Worm (Caenorhabditis elegans) whole organism, early embryonic: Measurements from ENCODE around the gene smc-5.

Experiments used
- B0310.2 ChIP-seq: sonication (generic microtip); optimal IDR thresholded peaks from 2 replicates; lab custom pipeline; 2016; ENCODE audit warnings: mild to moderate bottlenecking, missing genetic modification characterization, missing compliant biosample characterization
- F13C5.2 ChIP-seq: sonication (generic microtip); optimal IDR thresholded peaks from 2 replicates; lab custom pipeline; 2017; ENCODE audit warnings: mild to moderate bottlenecking, missing genetic modification characterization, inconsistent platforms, missing compliant biosample characterization
- aly-1 ChIP-seq: sonication (generic microtip); optimal IDR thresholded peaks from 2 replicates; lab custom pipeline; 2016; ENCODE audit warnings: missing genetic modification characterization, missing compliant biosample characterization
- ama-1 ChIP-seq: fragments of 150-350 bp; optimal IDR thresholded peaks from 2 replicates; lab custom pipeline; 2014
- ceh-13 ChIP-seq: fragments of 200-800 bp; sonication (Bioruptor generic); optimal IDR thresholded peaks from 2 replicates; lab custom pipeline; 2018; ENCODE audit warnings: mild to moderate bottlenecking, missing genetic modification characterization, missing compliant biosample characterization
- ceh-36 ChIP-seq: sonication (generic microtip); optimal IDR thresholded peaks from 2 replicates; lab custom pipeline; 2016; ENCODE audit warnings: missing genetic modification characterization, inconsistent platforms, missing compliant biosample characterization
- ets-7 ChIP-seq: sonication (generic microtip); optimal IDR thresholded peaks from 2 replicates; lab custom pipeline; 2016; ENCODE audit warnings: missing genotype, missing genetic modification characterization, missing compliant biosample characterization
- flt-1 ChIP-seq: fragments of 200-800 bp; sonication (Bioruptor generic); IDR thresholded peaks from 2 replicates; pipeline ENCODE4 v1.3.6; 2022; ENCODE audit warnings: missing genetic modification characterization, missing compliant biosample characterization
- hmbx-1 ChIP-seq: sonication (generic microtip); optimal IDR thresholded peaks from 2 replicates; lab custom pipeline; 2016; ENCODE audit warnings: mild to moderate bottlenecking, missing genetic modification characterization, missing compliant biosample characterization
- hmg-4 ChIP-seq: fragments of 200-800 bp; sonication (Bioruptor generic); optimal IDR thresholded peaks from 2 replicates; lab custom pipeline; 2018; ENCODE audit warnings: mild to moderate bottlenecking, missing genetic modification characterization, missing compliant biosample characterization
- hnd-1 ChIP-seq: sonication (generic microtip); optimal IDR thresholded peaks from 2 replicates; lab custom pipeline; 2016; ENCODE audit warnings: missing genetic modification characterization, missing compliant biosample characterization
- pes-1 ChIP-seq: fragments of 200-800 bp; sonication (Bioruptor generic); IDR thresholded peaks from 2 replicates; pipeline ENCODE4 v1.3.6; 2022; ENCODE audit warnings: missing genetic modification reagents, missing genetic modification characterization, missing compliant biosample characterization
- scrt-1 ChIP-seq: fragments of 200-800 bp; sonication (Bioruptor generic); IDR thresholded peaks from 2 replicates; pipeline ENCODE4 v1.3.6; 2022; ENCODE audit warnings: missing genetic modification characterization, missing compliant biosample characterization
- sea-1 ChIP-seq: fragments of 200-800 bp; sonication (Bioruptor generic); conservative IDR thresholded peaks from 2 replicates; pipeline ENCODE4 v1.3.6; 2022; ENCODE audit warnings: missing genetic modification characterization, missing compliant biosample characterization
- tbx-11 ChIP-seq: fragments of 200-800 bp; sonication (Bioruptor generic); IDR thresholded peaks from 2 replicates; pipeline ENCODE4 v1.3.6; 2022; ENCODE audit warnings: missing genetic modification characterization, missing compliant biosample characterization
- tbx-37 ChIP-seq: fragments of 200-800 bp; sonication (Bioruptor generic); conservative IDR thresholded peaks from 2 replicates; pipeline ENCODE4 v1.3.6; 2022; ENCODE audit warnings: missing genetic modification reagents, missing genetic modification characterization, missing compliant biosample characterization
- tra-4 ChIP-seq: sonication (generic microtip); optimal IDR thresholded peaks from 2 replicates; lab custom pipeline; 2017; ENCODE audit warnings: missing genetic modification characterization, missing compliant biosample characterization

The smc-5 gene

DNA sequence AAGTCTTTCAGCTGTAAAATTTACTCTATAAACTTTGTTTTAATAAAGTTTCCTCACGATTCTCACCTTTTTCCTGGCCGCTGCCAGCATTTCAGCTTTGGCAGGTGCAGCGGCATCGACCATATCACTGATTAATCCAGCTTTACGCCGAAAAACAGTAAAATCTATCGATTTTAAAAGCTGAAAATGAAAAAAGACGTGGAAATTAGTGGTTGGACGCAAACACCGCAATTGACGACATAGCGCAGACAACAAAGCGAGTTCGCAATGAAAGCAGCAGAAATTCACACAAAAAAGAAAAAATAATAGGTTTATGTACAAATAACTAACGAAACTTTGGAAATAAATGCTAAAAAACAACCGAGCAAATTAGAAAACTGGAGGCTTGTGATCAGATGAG, 22.0 kb upstream of the smc-5 start, which contains the start of gene golg-2:
Gene golg-2, minus strand, starts transcription at position 180 of the 400 bp plus-strand sequence.
- TF ChIP-seq tbx-11 (GFP tag; lab: Robert Waterston, UW), result no peak
- no peak for TF ChIP-seq pes-1 (GFP tag; lab: Robert Waterston, UW)
- TF ChIP-seq B0310.2 (tag; lab: Kevin White, UChicago), result no peak
- no peak for TF ChIP-seq flt-1
- no peak for TF ChIP-seq hnd-1 (tag; lab: Kevin White, UChicago)
- TF ChIP-seq hmbx-1 (tag; lab: Kevin White, UChicago), result no peak
- no peak for TF ChIP-seq ceh-13 (GFP tag; lab: Kevin White, UChicago)
- TF ChIP-seq scrt-1 (GFP tag; lab: Robert Waterston, UW), result no peak
- no peak for TF ChIP-seq F13C5.2 (tag; lab: Kevin White, UChicago)
- TF ChIP-seq aly-1 (tag; lab: Kevin White, UChicago), result no peak
- no peak for TF ChIP-seq ets-7 (tag; lab: Kevin White, UChicago)
- no peak for TF ChIP-seq ceh-36
- no peak for TF ChIP-seq tra-4 (tag; lab: Kevin White, UChicago)
- no peak for TF ChIP-seq hmg-4 (GFP tag; lab: Kevin White, UChicago)
- TF ChIP-seq ama-1 (lab: Kevin White, UChicago), result no peak
- no peak for TF ChIP-seq tbx-37 (GFP tag; lab: Robert Waterston, UW)
- TF ChIP-seq sea-1 (GFP tag; lab: Robert Waterston, UW), result no peak

DNA sequence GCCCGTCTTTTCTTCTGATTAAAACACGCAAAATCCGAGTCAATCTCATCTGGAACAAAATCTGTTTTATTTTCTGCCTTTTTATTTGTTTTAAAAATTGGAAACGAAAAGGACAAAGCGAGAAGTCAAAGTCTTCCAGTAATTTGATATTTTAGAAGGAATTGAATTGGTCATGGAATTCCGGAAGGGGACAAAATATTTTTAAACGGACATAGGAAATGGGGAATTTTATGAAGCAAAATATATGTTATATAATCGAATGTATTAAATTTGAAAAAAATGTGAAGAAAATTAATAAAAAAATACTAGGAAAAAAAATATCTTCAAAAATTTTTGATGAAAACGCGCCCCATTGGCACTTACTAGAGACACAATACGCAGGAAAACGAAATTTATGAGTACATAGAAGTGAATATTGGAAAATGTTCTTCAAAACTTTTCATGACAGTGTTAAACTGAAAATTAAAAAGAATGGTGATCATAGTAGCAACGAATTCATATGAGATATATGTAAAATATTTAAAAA, 21.2 kb upstream of the smc-5 start, which contains the start of gene F33G12.7:
Gene F33G12.7, minus strand, starts transcription at position 51 of the 526 bp plus-strand sequence.
- TF ChIP-seq hmg-4 (GFP tag; lab: Kevin White, UChicago) (no peak), ets-7 (tag; lab: Kevin White, UChicago) (no peak), hnd-1 (tag; lab: Kevin White, UChicago) (no peak), scrt-1 (GFP tag; lab: Robert Waterston, UW) (no peak), tbx-37 (GFP tag; lab: Robert Waterston, UW) (no peak), tbx-11 (GFP tag; lab: Robert Waterston, UW) (no peak), F13C5.2 (tag; lab: Kevin White, UChicago) (no peak), flt-1 (no peak), tra-4 (tag; lab: Kevin White, UChicago) (no peak), B0310.2 (tag; lab: Kevin White, UChicago) (no peak), sea-1 (GFP tag; lab: Robert Waterston, UW) (no peak)

DNA sequence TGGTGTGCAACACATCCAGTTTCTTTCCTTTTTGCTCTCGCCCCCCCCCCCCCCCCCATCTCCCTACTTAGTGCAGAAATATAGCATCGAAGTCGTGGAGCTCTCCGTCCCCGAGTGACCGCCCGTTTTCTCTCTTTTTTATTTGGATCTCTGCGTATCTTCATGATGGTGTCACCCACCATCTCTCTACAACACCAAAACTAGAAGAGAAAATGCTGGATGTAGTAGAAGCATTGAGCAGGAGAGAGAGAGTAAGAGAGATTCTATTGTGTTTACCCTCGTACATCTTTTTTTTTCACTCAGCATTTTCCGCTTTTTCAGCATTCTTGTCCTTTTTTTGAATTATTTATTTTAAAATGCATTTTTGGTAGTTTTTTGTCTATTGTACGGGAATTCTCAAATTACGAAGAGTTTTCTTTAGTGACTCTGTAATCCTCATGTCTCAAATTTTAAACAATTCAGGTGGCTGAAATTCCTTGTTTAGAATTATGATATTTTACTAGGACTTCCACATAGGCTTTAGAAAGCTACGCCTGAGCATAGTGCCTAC, 19.5 kb upstream of the smc-5 start:
- TF ChIP-seq B0310.2 (tag; lab: Kevin White, UChicago) (no peak), sea-1 (GFP tag; lab: Robert Waterston, UW) (no peak), tbx-37 (GFP tag; lab: Robert Waterston, UW) (no peak), tbx-11 (GFP tag; lab: Robert Waterston, UW) (no peak), tra-4 (tag; lab: Kevin White, UChicago) (no peak), flt-1 (no peak)

DNA sequence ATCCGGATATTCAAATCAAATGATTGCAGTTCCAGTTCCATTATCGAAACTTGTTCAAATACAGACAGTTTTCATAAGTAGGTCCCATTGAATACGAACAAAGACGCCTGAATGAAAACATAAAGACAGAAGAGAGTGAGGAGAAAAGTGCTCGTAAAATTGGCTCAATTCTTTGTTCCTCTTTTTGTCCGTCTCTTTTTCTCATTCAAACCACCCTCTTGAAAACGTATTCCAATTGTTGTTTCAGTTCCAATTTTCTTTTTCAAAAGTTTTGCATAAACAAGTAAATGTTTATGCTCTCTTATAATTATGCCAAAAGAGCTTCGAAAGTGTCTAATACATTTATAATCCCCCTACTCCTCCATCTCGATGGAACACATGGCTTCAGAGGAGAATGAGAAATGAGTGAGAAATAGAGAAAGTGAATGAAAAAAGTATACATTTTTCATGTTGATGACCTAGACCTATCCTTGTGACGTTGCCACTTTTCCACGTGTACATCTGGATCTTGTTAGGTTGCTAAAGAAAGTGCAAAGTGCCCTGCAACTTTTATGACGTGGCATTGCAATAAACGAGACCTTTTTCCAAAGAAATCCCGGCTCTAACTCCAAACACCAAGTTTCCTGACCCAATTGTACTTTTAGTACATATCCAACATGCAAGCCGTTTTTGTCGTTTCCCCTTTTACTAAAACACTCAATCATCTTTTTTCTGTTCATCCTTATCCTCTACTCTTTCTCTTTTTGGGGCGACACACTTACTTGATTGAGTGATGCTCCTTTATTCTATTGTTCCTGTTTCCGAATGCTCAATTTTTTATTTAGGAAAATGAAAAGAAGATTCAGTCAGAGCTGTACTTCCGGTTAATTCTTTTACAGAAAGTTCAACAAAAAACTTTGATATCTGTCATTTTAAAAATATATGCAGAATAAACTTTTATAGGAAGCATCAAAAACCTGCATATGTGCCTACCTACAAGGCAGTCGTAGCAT, 15.4 kb upstream of the smc-5 start:
- no peak for TF ChIP-seq sea-1 (GFP tag; lab: Robert Waterston, UW)
- TF ChIP-seq pes-1 (GFP tag; lab: Robert Waterston, UW), result no peak
- TF ChIP-seq hnd-1 (tag; lab: Kevin White, UChicago), result no peak
- TF ChIP-seq tbx-37 (GFP tag; lab: Robert Waterston, UW), result no peak
- TF ChIP-seq hmg-4 (GFP tag; lab: Kevin White, UChicago), result no peak

DNA sequence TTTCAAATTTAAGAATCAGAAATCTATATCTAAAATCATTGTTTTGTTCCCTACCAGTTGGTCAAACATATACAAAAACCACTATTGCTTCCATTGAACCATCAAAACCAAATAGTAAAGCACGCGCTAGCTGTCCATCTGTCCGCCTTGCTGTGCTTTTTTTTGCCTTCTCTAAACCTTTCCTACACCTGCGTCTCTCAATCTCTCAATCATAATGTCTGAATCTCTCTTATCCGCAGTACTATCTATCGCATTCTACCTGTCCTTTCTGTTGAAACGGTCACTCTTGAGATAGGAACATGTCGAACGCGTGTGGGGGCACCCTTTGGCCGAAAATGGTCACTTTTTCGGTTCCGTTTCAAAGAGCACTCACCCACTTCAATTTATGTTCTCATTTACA, 14.6 kb upstream of the smc-5 start:
- no peak for TF ChIP-seq aly-1 (tag; lab: Kevin White, UChicago)
- TF ChIP-seq sea-1 (GFP tag; lab: Robert Waterston, UW), result no peak
- TF ChIP-seq hnd-1 (tag; lab: Kevin White, UChicago), result no peak
- no peak for TF ChIP-seq tbx-11 (GFP tag; lab: Robert Waterston, UW)

DNA sequence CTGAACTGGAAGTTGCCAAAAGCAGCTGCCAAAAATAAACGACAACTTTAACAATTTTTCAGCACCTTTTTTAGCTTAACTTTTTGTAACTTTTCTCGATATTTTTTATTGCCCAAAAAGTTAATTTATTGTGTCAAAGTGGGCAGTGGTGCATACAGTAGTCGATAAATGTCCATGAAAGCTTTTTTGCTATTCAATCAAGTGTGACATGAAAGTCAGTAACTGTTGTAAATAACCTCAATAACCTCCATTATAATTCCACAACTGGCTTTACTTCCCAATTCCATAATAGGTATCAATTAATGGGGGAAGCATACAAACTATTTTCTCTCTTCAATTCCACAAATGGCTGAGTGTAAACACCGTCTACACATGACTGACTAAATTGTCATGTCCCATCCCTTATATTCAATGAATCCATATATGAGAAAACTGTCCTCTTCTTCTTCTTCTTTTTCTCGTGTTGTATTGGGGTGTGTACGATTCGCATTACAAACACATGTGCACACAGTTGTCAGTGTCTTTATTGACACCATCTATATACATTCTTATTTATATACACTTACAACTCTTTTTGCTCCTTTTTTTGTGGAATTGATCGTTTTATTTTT, 13.6 kb upstream of the smc-5 start:
- TF ChIP-seq tbx-11 (GFP tag; lab: Robert Waterston, UW) (no peak), B0310.2 (tag; lab: Kevin White, UChicago) (no peak), tbx-37 (GFP tag; lab: Robert Waterston, UW) (no peak), sea-1 (GFP tag; lab: Robert Waterston, UW) (no peak), hnd-1 (tag; lab: Kevin White, UChicago) (no peak), F13C5.2 (tag; lab: Kevin White, UChicago) (no peak)

DNA sequence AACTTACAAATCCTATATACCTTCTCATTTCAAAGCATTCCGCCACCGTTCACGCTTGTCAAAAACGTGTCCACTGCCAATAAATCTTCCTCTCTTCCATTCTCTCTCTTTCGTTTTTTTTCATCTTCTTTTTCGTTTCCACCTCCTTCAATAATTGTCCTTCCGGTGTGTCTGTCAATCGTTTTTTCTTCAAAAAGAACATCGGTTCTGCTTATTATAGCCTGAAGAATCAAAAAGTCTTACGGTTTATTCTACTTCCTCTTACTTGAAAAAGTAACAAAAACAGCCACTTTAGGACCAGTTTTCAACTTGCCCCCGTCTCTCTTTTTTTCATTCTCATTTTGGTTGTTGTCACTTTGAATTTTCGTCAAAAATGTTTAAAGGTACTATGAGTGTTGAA, 12.7 kb upstream of the smc-5 start:
- TF ChIP-seq tbx-11 (GFP tag; lab: Robert Waterston, UW) (no peak), sea-1 (GFP tag; lab: Robert Waterston, UW) (no peak), scrt-1 (GFP tag; lab: Robert Waterston, UW) (no peak), ceh-36 (no peak), ceh-13 (GFP tag; lab: Kevin White, UChicago) (no peak), B0310.2 (tag; lab: Kevin White, UChicago) (no peak), hmg-4 (GFP tag; lab: Kevin White, UChicago) (no peak), flt-1 (no peak), hnd-1 (tag; lab: Kevin White, UChicago) (no peak), ama-1 (lab: Kevin White, UChicago) (no peak), pes-1 (GFP tag; lab: Robert Waterston, UW) (no peak), ets-7 (tag; lab: Kevin White, UChicago) (no peak), tbx-37 (GFP tag; lab: Robert Waterston, UW) (no peak), F13C5.2 (tag; lab: Kevin White, UChicago) (no peak), hmbx-1 (tag; lab: Kevin White, UChicago) (no peak), aly-1 (tag; lab: Kevin White, UChicago) (no peak), tra-4 (tag; lab: Kevin White, UChicago) (no peak)
